Fruit fly (Drosophila melanogaster): ENCODE measurements around the gene pad.

The pad gene

DNA sequence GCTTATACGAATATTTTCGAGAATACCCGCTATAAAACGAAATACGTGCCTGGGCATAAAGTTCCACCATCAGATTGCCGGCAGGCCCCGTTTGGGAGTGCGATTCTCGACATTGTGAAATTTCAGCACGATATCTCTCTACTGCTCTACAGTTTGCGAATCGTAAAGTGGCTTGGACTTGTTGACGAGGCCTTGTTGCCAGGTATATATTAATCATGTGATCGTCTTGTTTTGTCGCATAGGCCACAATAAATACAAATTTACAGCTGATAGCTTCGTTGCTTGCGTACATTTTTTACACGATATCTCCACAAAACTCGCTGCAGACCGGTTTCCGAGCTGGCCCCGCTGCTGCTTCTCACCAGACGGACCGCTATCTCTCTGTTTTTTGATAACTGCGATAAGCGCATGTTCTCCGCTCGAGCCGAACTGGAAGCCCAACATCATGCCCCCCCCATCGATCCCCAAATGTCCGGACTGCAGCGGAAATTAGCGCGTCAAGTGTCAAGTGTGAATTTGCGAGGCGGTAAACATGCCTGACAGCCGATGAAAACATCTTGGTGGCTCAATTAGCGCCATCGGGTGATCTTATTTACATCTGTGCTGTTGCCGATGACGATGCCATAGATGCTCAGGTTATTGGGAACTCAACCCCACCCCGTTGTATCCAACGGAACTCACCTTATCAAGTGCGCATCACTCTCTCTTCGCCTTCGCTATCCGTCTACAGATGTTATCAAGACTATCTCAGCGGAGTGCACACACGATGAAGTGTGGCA lies 32.6 kb upstream of the pad start (continued):
- TF ChIP-seq sima (GFP tag; optimal IDR thresholded peaks at IDR 0.05), result no peak
- peak; percentile 43; the same call in 1 of the 2 replicates for TF ChIP-seq stc (GFP tag; IDR thresholded peaks at IDR 0.05)
- no peak for TF ChIP-seq CG8281 (tag; optimal IDR thresholded peaks at IDR 0.05)
- no peak for TF ChIP-seq kah (GFP tag; optimal IDR thresholded peaks at IDR 0.05)
- TF ChIP-seq croc (GFP tag; conservative IDR thresholded peaks at IDR 0.05), result no peak
- TF ChIP-seq CoRest (tag; optimal IDR thresholded peaks at IDR 0.05), result peak; percentile 29
- peak; percentile 25 for TF ChIP-seq CG18262 (tag; optimal IDR thresholded peaks at IDR 0.05)
- no peak for TF ChIP-seq peb (GFP tag; IDR thresholded peaks at IDR 0.05)
- TF ChIP-seq tx (GFP tag; optimal IDR thresholded peaks at IDR 0.05), result peak; percentile 1
- TF ChIP-seq D19B (GFP tag; optimal IDR thresholded peaks at IDR 0.05), result no peak
- TF ChIP-seq Hsf (GFP tag; optimal IDR thresholded peaks at IDR 0.05), result peak; percentile 18
- peak; percentile 6 for TF ChIP-seq bcd (GFP tag; optimal IDR thresholded peaks at IDR 0.05)
- TF ChIP-seq salm (tag; optimal IDR thresholded peaks at IDR 0.05), result no peak
- TF ChIP-seq Max (GFP tag; optimal IDR thresholded peaks at IDR 0.05), result no peak
- no peak for TF ChIP-seq Elba2 (GFP tag; optimal IDR thresholded peaks at IDR 0.05)
- no peak for TF ChIP-seq CG16815 (GFP tag; optimal IDR thresholded peaks at IDR 0.05)
- TF ChIP-seq slp2 (GFP tag; optimal IDR thresholded peaks at IDR 0.05), result no peak
- peak; percentile 27 for TF ChIP-seq CHES-1-like (GFP tag; optimal IDR thresholded peaks at IDR 0.05)
- TF ChIP-seq Six4 (GFP tag; optimal IDR thresholded peaks at IDR 0.05), result no peak
- no peak for TF ChIP-seq Spps (tag; optimal IDR thresholded peaks at IDR 0.05)
- no peak for TF ChIP-seq tup (GFP tag; optimal IDR thresholded peaks at IDR 0.05)
- no peak for TF ChIP-seq CG34422 (GFP tag; IDR thresholded peaks at IDR 0.05)
- no peak for TF ChIP-seq pb (GFP tag; optimal IDR thresholded peaks at IDR 0.05)
- no peak for TF ChIP-seq CG2875 (GFP tag; optimal IDR thresholded peaks at IDR 0.05)
- peak; percentile 13 for TF ChIP-seq CG1792 (GFP tag; optimal IDR thresholded peaks at IDR 0.05)
- TF ChIP-seq Sox102F (GFP tag; optimal IDR thresholded peaks at IDR 0.05), result no peak
- TF ChIP-seq CG18476 (GFP tag; optimal IDR thresholded peaks at IDR 0.05), result no peak
- TF ChIP-seq unpg (GFP tag; optimal IDR thresholded peaks at IDR 0.05), result no peak
- peak; percentile 3 for TF ChIP-seq PHDP (tag; optimal IDR thresholded peaks at IDR 0.05)
- peak; percentile 46 for TF ChIP-seq CG12391 (tag; optimal IDR thresholded peaks at IDR 0.05)
- TF ChIP-seq ham (GFP tag; IDR thresholded peaks at IDR 0.05), result no peak
- TF ChIP-seq aop (GFP tag; IDR thresholded peaks at IDR 0.05), result no peak
- no peak for TF ChIP-seq CG16863 (GFP tag; optimal IDR thresholded peaks at IDR 0.05)
- no peak for TF ChIP-seq Fer2 (tag; optimal IDR thresholded peaks at IDR 0.05)
- no peak for TF ChIP-seq Hr78 (GFP tag; optimal IDR thresholded peaks at IDR 0.05)
- TF ChIP-seq Blimp-1 (GFP tag; optimal IDR thresholded peaks at IDR 0.05), result peak; percentile 21
- TF ChIP-seq eyg (GFP tag; optimal IDR thresholded peaks at IDR 0.05), result peak; percentile 26
- TF ChIP-seq CG7556 (GFP tag; optimal IDR thresholded peaks at IDR 0.05), result peak; percentile 14
- TF ChIP-seq CG8089 (GFP tag; optimal IDR thresholded peaks at IDR 0.05), result no peak
- TF ChIP-seq CG15479 (GFP tag; optimal IDR thresholded peaks at IDR 0.05), result peak; percentile 1
- peak; percentile 39 for TF ChIP-seq CG10543 (GFP tag; optimal IDR thresholded peaks at IDR 0.05)
- no peak for TF ChIP-seq CG30431 (GFP tag; optimal IDR thresholded peaks at IDR 0.05)
- TF ChIP-seq CG12769 (tag; optimal IDR thresholded peaks at IDR 0.05), result peak; percentile 31
- no peak for TF ChIP-seq CG8478 (optimal IDR thresholded peaks at IDR 0.05)
- no peak for TF ChIP-seq Mad (GFP tag; optimal IDR thresholded peaks at IDR 0.05)
- TF ChIP-seq abd-A (tag; optimal IDR thresholded peaks at IDR 0.05), result no peak
- TF ChIP-seq Rfx (GFP tag; IDR thresholded peaks at IDR 0.05), result peak; percentile 65
- TF ChIP-seq CG5180 (GFP tag; optimal IDR thresholded peaks at IDR 0.05), result no peak
- TF ChIP-seq CG8765 (GFP tag; IDR thresholded peaks at IDR 0.05), result no peak
- TF ChIP-seq CG42726 (GFP tag; IDR thresholded peaks at IDR 0.05; ENCODE audit: partially characterized antibody), result no peak
